Worm (Caenorhabditis elegans) whole organism, L2 larva: ENCODE results near the gene Y49F6B.2.

Experiments
- aly-2 ChIP-seq: fragments of 150-350 bp; optimal IDR thresholded peaks from 2 replicates; lab custom pipeline; 2014; ENCODE audit warnings: missing biosample characterization, missing genetic modification characterization
- egl-27 ChIP-seq: sonication (generic microtip); optimal IDR thresholded peaks from 3 replicates; lab custom pipeline; 2017; ENCODE audit warnings: missing biosample characterization, missing genetic modification reagents, missing genetic modification characterization
- elt-1 ChIP-seq: fragments of 150-350 bp; optimal IDR thresholded peaks from 2 replicates; lab custom pipeline; 2014; ENCODE audit warnings: missing biosample characterization, missing genetic modification characterization
- nhr-11 ChIP-seq: fragments of 150-350 bp; optimal IDR thresholded peaks from 2 replicates; lab custom pipeline; 2014; ENCODE audit warnings: missing biosample characterization, missing genetic modification characterization
- nhr-12 ChIP-seq: fragments of 150-350 bp; optimal IDR thresholded peaks from 2 replicates; lab custom pipeline; 2014; ENCODE audit warnings: missing biosample characterization, missing genetic modification characterization
- nhr-6 ChIP-seq: fragments of 150-350 bp; optimal IDR thresholded peaks from 2 replicates; lab custom pipeline; 2014; ENCODE audit warnings: missing biosample characterization, missing genetic modification characterization
- skn-1 ChIP-seq: sonication (generic microtip); optimal IDR thresholded peaks from 2 replicates; lab custom pipeline; 2017; ENCODE audit warnings: missing biosample characterization, missing genetic modification characterization
- sma-9 ChIP-seq, 2 experiments: fragments of 150-350 bp in 1 of 2; sonication (generic microtip) in 1 of 2; optimal IDR thresholded peaks; 2 replicates each; lab custom pipeline; 2014 to 2016; ENCODE audit warnings: missing genetic modification characterization in 2 of 2, mild to moderate bottlenecking in 1 of 2, missing biosample characterization in 1 of 2, missing compliant biosample characterization in 1 of 2, missing genetic modification reagents in 1 of 2, moderate library complexity in 1 of 2
- unc-39 ChIP-seq: fragments of 150-350 bp; optimal IDR thresholded peaks from 2 replicates; lab custom pipeline; 2014; ENCODE audit warnings: missing biosample characterization, missing genetic modification characterization
- zag-1 ChIP-seq: fragments of 150-350 bp; optimal IDR thresholded peaks from 2 replicates; lab custom pipeline; 2014; ENCODE audit warnings: missing biosample characterization, missing genetic modification characterization
- ztf-11 ChIP-seq: sonication (generic microtip); optimal IDR thresholded peaks from 2 replicates; lab custom pipeline; 2017; ENCODE audit warnings: missing biosample characterization, missing genetic modification characterization
- ztf-4 ChIP-seq: fragments of 150-350 bp; optimal IDR thresholded peaks from 2 replicates; lab custom pipeline; 2014; ENCODE audit warnings: missing biosample characterization, missing genetic modification characterization

ce11 chrII:3463097-3463496, 39.7 kb upstream of the Y49F6B.2 start, which contains the start of gene C16C8.9:
- no peak for TF ChIP-seq egl-27 (tag; lab: Kevin White, UChicago)
- no peak for TF ChIP-seq nhr-6 (tag; lab: Kevin White, UChicago)
- TF ChIP-seq nhr-11, result no peak
- no peak for TF ChIP-seq ztf-11 (tag; lab: Kevin White, UChicago)
- no peak for TF ChIP-seq ztf-4 (tag; lab: Kevin White, UChicago)
- TF ChIP-seq zag-1 (tag; lab: Kevin White, UChicago), result no peak
- no peak for TF ChIP-seq unc-39 (tag; lab: Kevin White, UChicago)
- TF ChIP-seq elt-1 (tag; lab: Kevin White, UChicago), result no peak
- TF ChIP-seq aly-2 (tag; lab: Kevin White, UChicago), result no peak
- no peak for TF ChIP-seq skn-1
- TF ChIP-seq sma-9 (GFP tag; optimal IDR thresholded peaks at IDR 0.05; lab: Kevin White, UChicago), result no peak
- no peak for TF ChIP-seq sma-9 (tag; optimal IDR thresholded peaks at IDR 0.05; lab: Kevin White, UChicago)
- no peak for TF ChIP-seq nhr-12 (tag; lab: Kevin White, UChicago)
